Fruit fly (Drosophila melanogaster) whole organism, embryonic: ENCODE data around the gene bab2.

Experiments used
- ATbp ChIP-seq: fragments of 200-800 bp; sonication (Bioruptor generic); optimal IDR thresholded peaks from 2 replicates; lab custom pipeline; 2017; ENCODE audit warnings: missing biosample characterization, mild to moderate bottlenecking, missing genetic modification characterization, missing genetic modification reagents
- Awh ChIP-seq: fragments of 200-800 bp; sonication (Bioruptor generic); IDR thresholded peaks from 2 replicates; pipeline ENCODE4, ENCODE4 v1.3.6; 2022; ENCODE audit warnings: missing biosample characterization, missing genetic modification characterization
- B-H2 ChIP-seq: fragments of 200-800 bp; sonication (Bioruptor generic); optimal IDR thresholded peaks from 2 replicates; lab custom pipeline; 2018; ENCODE audit warnings: missing biosample characterization, mild to moderate bottlenecking, missing genetic modification characterization
- Bgb ChIP-seq: fragments of 200-800 bp; sonication (Bioruptor generic); IDR thresholded peaks from 2 replicates; pipeline ENCODE4 v1.3.6; 2022; ENCODE audit warnings: missing biosample characterization, missing genetic modification characterization; ENCODE audit not compliant: partially characterized antibody
- CG11504 ChIP-seq: fragments of 200-800 bp; sonication (Bioruptor generic); optimal IDR thresholded peaks from 3 replicates; lab custom pipeline; 2019; ENCODE audit warnings: missing biosample characterization, mild to moderate bottlenecking, missing genetic modification characterization, moderate library complexity
- CG13894 ChIP-seq: fragments of 200-800 bp; sonication (Bioruptor generic); optimal IDR thresholded peaks from 3 replicates; lab custom pipeline; 2018; ENCODE audit warnings: missing biosample characterization, mild to moderate bottlenecking, missing genetic modification characterization, moderate library complexity
- CG15601 ChIP-seq: fragments of 200-800 bp; sonication (Bioruptor generic); optimal IDR thresholded peaks from 3 replicates; lab custom pipeline; 2019; ENCODE audit warnings: missing biosample characterization, mild to moderate bottlenecking, missing genetic modification characterization, moderate library complexity
- CG17385 ChIP-seq: fragments of 200-800 bp; sonication (Bioruptor generic); optimal IDR thresholded peaks from 3 replicates; lab custom pipeline; 2018; ENCODE audit warnings: missing biosample characterization, mild to moderate bottlenecking, missing genetic modification characterization
- CG18599 ChIP-seq: fragments of 200-800 bp; sonication (Bioruptor generic); optimal IDR thresholded peaks from 3 replicates; lab custom pipeline; 2017; ENCODE audit warnings: missing biosample characterization, missing genetic modification characterization, mild to moderate bottlenecking, moderate library complexity, missing genetic modification reagents
- CG2875 ChIP-seq: fragments of 200-800 bp; sonication (Bioruptor generic); optimal IDR thresholded peaks from 2 replicates; lab custom pipeline; 2017; ENCODE audit warnings: missing biosample characterization, mild to moderate bottlenecking, missing genetic modification characterization, missing genetic modification reagents
- CG31365 ChIP-seq: fragments of 200-800 bp; sonication (Bioruptor generic); optimal IDR thresholded peaks from 2 replicates; lab custom pipeline; 2018; ENCODE audit warnings: missing biosample characterization, mild to moderate bottlenecking, missing genetic modification characterization
- CG31388 ChIP-seq: fragments of 200-800 bp; sonication (Bioruptor generic); optimal IDR thresholded peaks from 2 replicates; lab custom pipeline; 2016; ENCODE audit warnings: missing biosample characterization, missing genetic modification characterization
- CG32767 ChIP-seq: fragments of 200-800 bp; sonication (Bioruptor generic); IDR thresholded peaks from 2 replicates; pipeline ENCODE4 v1.3.6; 2022; ENCODE audit warnings: missing biosample characterization, missing genetic modification characterization
- CG33557 ChIP-seq: fragments of 200-800 bp; sonication (Bioruptor generic); optimal IDR thresholded peaks from 2 replicates; lab custom pipeline; 2019; ENCODE audit warnings: missing biosample characterization, mild to moderate bottlenecking, missing genetic modification characterization, moderate library complexity
- CG34376 ChIP-seq: fragments of 200-800 bp; sonication (Bioruptor generic); optimal IDR thresholded peaks from 2 replicates; lab custom pipeline; 2018; ENCODE audit warnings: missing biosample characterization, mild to moderate bottlenecking, missing genetic modification characterization
- CG4360 ChIP-seq: fragments of 200-800 bp; sonication (Bioruptor generic); IDR thresholded peaks from 2 replicates; pipeline ENCODE4 v1.3.6; 2022; ENCODE audit warnings: missing biosample characterization, missing genetic modification characterization
- CG7963 ChIP-seq: fragments of 200-800 bp; sonication (Bioruptor generic); IDR thresholded peaks from 3 replicates; pipeline ENCODE4 v1.3.6; 2022; ENCODE audit warnings: missing biosample characterization, missing genetic modification characterization; ENCODE audit not compliant: partially characterized antibody
- CG8478 ChIP-seq: fragments of >200 bp; optimal IDR thresholded peaks from 2 replicates; lab custom pipeline; 2018
- CG9437 ChIP-seq: fragments of 200-800 bp; sonication (Bioruptor generic); optimal IDR thresholded peaks from 2 replicates; lab custom pipeline; 2018; ENCODE audit warnings: missing biosample characterization, mild to moderate bottlenecking, missing genetic modification characterization
- Chrac-16 ChIP-seq: fragments of 200-800 bp; sonication (Bioruptor generic); optimal IDR thresholded peaks from 3 replicates; lab custom pipeline; 2016; ENCODE audit warnings: missing biosample characterization, missing genetic modification characterization
- D ChIP-seq, 2 experiments: fragments of 200-800 bp in 1 of 2; fragments of >200 bp in 1 of 2; sonication (Bioruptor generic) in 1 of 2; optimal IDR thresholded peaks; 2 replicates in 1 of 2; 3 replicates in 1 of 2; lab custom pipeline; 2017; ENCODE audit warnings: mild to moderate bottlenecking in 1 of 2, missing biosample characterization in 1 of 2, missing genetic modification characterization in 1 of 2, missing genetic modification reagents in 1 of 2
- Dbx ChIP-seq: fragments of 200-800 bp; sonication (Bioruptor generic); IDR thresholded peaks from 3 replicates; pipeline ENCODE4 v1.3.6; 2022; ENCODE audit warnings: missing biosample characterization, missing genetic modification characterization
- H15 ChIP-seq: fragments of 200-800 bp; sonication (Bioruptor generic); IDR thresholded peaks from 3 replicates; pipeline ENCODE4 v1.3.6; 2022; ENCODE audit warnings: missing biosample characterization, missing genetic modification characterization
- HHEX ChIP-seq: fragments of 200-800 bp; sonication (Bioruptor generic); optimal IDR thresholded peaks from 3 replicates; lab custom pipeline; 2017; ENCODE audit warnings: missing biosample characterization, mild to moderate bottlenecking, missing genetic modification characterization, missing genetic modification reagents
- Hr39 ChIP-seq: fragments of >200 bp; optimal IDR thresholded peaks from 2 replicates; lab custom pipeline; 2017
- Hr51 ChIP-seq, 2 experiments: fragments of 200-800 bp; sonication (Bioruptor generic); optimal IDR thresholded peaks; 2 replicates in 1 of 2; 3 replicates in 1 of 2; lab custom pipeline; 2016 to 2018; ENCODE audit warnings: missing biosample characterization in 2 of 2, missing genetic modification characterization in 2 of 2, mild to moderate bottlenecking in 1 of 2, moderate library complexity in 1 of 2
- Jarid2 ChIP-seq: fragments of 200-800 bp; sonication (Bioruptor generic); optimal IDR thresholded peaks from 3 replicates; lab custom pipeline; 2017; ENCODE audit warnings: mild to moderate bottlenecking, missing biosample characterization, missing genetic modification reagents, missing genetic modification characterization
- PHDP ChIP-seq: fragments of 200-800 bp; sonication (Bioruptor generic); optimal IDR thresholded peaks from 3 replicates; lab custom pipeline; 2018; ENCODE audit warnings: missing biosample characterization, mild to moderate bottlenecking, missing genetic modification characterization, moderate library complexity
- Ravus ChIP-seq: fragments of 200-800 bp; sonication (Bioruptor generic); IDR thresholded peaks from 2 replicates; pipeline ENCODE4 v1.3.6; 2022; ENCODE audit warnings: missing biosample characterization, missing genetic modification characterization
- Sin3A ChIP-seq: fragments of >200 bp; optimal IDR thresholded peaks from 2 replicates; lab custom pipeline; 2018
- YL-1 ChIP-seq: fragments of 200-800 bp; sonication (Bioruptor generic); optimal IDR thresholded peaks from 3 replicates; lab custom pipeline; 2017; ENCODE audit warnings: missing biosample characterization, mild to moderate bottlenecking, missing genetic modification characterization
- bcd ChIP-seq: fragments of 200-800 bp; sonication (Bioruptor generic); optimal IDR thresholded peaks from 2 replicates; lab custom pipeline; 2017; ENCODE audit warnings: missing biosample characterization, mild to moderate bottlenecking, missing genetic modification characterization
- bigmax ChIP-seq: fragments of 200-800 bp; sonication (Bioruptor generic); optimal IDR thresholded peaks from 2 replicates; lab custom pipeline; 2018; ENCODE audit warnings: missing biosample characterization, mild to moderate bottlenecking, missing genetic modification characterization
- cad ChIP-seq: fragments of >200 bp; optimal IDR thresholded peaks from 2 replicates; lab custom pipeline; 2017; ENCODE audit warnings: missing biosample characterization, missing genetic modification characterization
- crol ChIP-seq: fragments of 200-800 bp; sonication (Bioruptor generic); IDR thresholded peaks from 2 replicates; pipeline ENCODE4 v1.3.6; 2022; ENCODE audit warnings: missing biosample characterization, missing genetic modification characterization
- da ChIP-seq: fragments of 200-800 bp; sonication (Bioruptor generic); optimal IDR thresholded peaks from 2 replicates; lab custom pipeline; 2016; ENCODE audit warnings: missing biosample characterization, missing genetic modification characterization
- eve ChIP-seq, 2 experiments: fragments of >200 bp; optimal IDR thresholded peaks; 2 replicates each; lab custom pipeline; 2017; ENCODE audit warnings: missing biosample characterization in 2 of 2, missing genetic modification characterization in 2 of 2
- ftz-f1 ChIP-seq: fragments of 200-800 bp; sonication (Bioruptor generic); optimal IDR thresholded peaks from 2 replicates; lab custom pipeline; 2016; ENCODE audit warnings: missing biosample characterization, missing genetic modification characterization
- gsb-n ChIP-seq: fragments of 200-800 bp; sonication (Bioruptor generic); optimal IDR thresholded peaks from 3 replicates; lab custom pipeline; 2018; ENCODE audit warnings: missing biosample characterization, mild to moderate bottlenecking, missing genetic modification characterization
- ind ChIP-seq: fragments of 200-800 bp; sonication (Bioruptor generic); optimal IDR thresholded peaks from 3 replicates; lab custom pipeline; 2016; ENCODE audit warnings: missing biosample characterization, missing genetic modification characterization
- knrl ChIP-seq: fragments of 200-800 bp; sonication (Bioruptor generic); IDR thresholded peaks from 3 replicates; pipeline ENCODE4 v1.3.6; 2022; ENCODE audit warnings: missing biosample characterization, missing genetic modification characterization; ENCODE audit not compliant: partially characterized antibody
- lola ChIP-seq, 3 experiments: fragments of >200 bp in 2 of 3; fragments of 200-800 bp in 1 of 3; sonication (Bioruptor generic) in 1 of 3; optimal IDR thresholded peaks; 2 replicates each; lab custom pipeline; 2017 to 2019; ENCODE audit warnings: missing biosample characterization in 3 of 3, missing genetic modification characterization in 3 of 3, mild to moderate bottlenecking in 1 of 3, moderate library complexity in 1 of 3
- nerfin-1 ChIP-seq: fragments of 200-800 bp; sonication (Bioruptor generic); optimal IDR thresholded peaks from 3 replicates; lab custom pipeline; 2019; ENCODE audit warnings: missing biosample characterization, mild to moderate bottlenecking, missing genetic modification characterization, moderate library complexity
- pros ChIP-seq: fragments of 200-800 bp; sonication (Bioruptor generic); optimal IDR thresholded peaks from 3 replicates; lab custom pipeline; 2019; ENCODE audit warnings: missing biosample characterization, mild to moderate bottlenecking, missing genetic modification characterization, moderate library complexity
- pzg ChIP-seq: fragments of 200-800 bp; sonication (Bioruptor generic); optimal IDR thresholded peaks from 3 replicates; lab custom pipeline; 2018; ENCODE audit warnings: missing biosample characterization, mild to moderate bottlenecking, missing genetic modification characterization, moderate library complexity
- schlank ChIP-seq: fragments of 200-800 bp; sonication (Bioruptor generic); optimal IDR thresholded peaks from 2 replicates; lab custom pipeline; 2018; ENCODE audit warnings: missing biosample characterization, mild to moderate bottlenecking, missing genetic modification characterization
- so ChIP-seq: fragments of 200-800 bp; sonication (Bioruptor generic); IDR thresholded peaks from 3 replicates; pipeline ENCODE4 v1.3.6; 2022; ENCODE audit warnings: missing biosample characterization, missing genetic modification characterization
- wek ChIP-seq: fragments of 200-800 bp; sonication (Bioruptor generic); optimal IDR thresholded peaks from 3 replicates; lab custom pipeline; 2018; ENCODE audit warnings: missing biosample characterization, mild to moderate bottlenecking, missing genetic modification characterization, moderate library complexity
- zen ChIP-seq: fragments of 200-800 bp; sonication (Bioruptor generic); optimal IDR thresholded peaks from 3 replicates; lab custom pipeline; 2018; ENCODE audit warnings: missing biosample characterization, mild to moderate bottlenecking, missing genetic modification characterization, moderate library complexity
- zen2 ChIP-seq: fragments of 200-800 bp; sonication (Bioruptor generic); IDR thresholded peaks from 3 replicates; pipeline ENCODE4 v1.3.6; 2022; ENCODE audit warnings: missing biosample characterization, missing genetic modification characterization; ENCODE audit not compliant: partially characterized antibody

Gene bab2

dm6 chr3L:1177085-1177484 lies at the start of gene bab2 (continued):
- TF ChIP-seq CG34376 (GFP tag; lab: Kevin White, UChicago) = no peak
- TF ChIP-seq D (optimal IDR thresholded peaks at IDR 0.05; lab: Kevin White, UChicago) = no peak
- TF ChIP-seq D (GFP tag; optimal IDR thresholded peaks at IDR 0.05; lab: Kevin White, UChicago) = no peak
- TF ChIP-seq schlank (tag; lab: Kevin White, UChicago) = no peak
- TF ChIP-seq CG33557 (GFP tag; lab: Kevin White, UChicago) = peak; percentile 47
- TF ChIP-seq cad = peak; percentile 30
- peak; percentile 90 for TF ChIP-seq CG15601 (tag; lab: Kevin White, UChicago)
- TF ChIP-seq ind = no peak
- TF ChIP-seq da = no peak
- TF ChIP-seq lola (GFP tag; optimal IDR thresholded peaks at IDR 0.05; lab: Kevin White, UChicago) = no peak
- TF ChIP-seq YL-1 = no peak
- peak; percentile 29; the same call in 2 of the 3 replicates for TF ChIP-seq zen2 (GFP tag; lab: Robert Waterston, UW)
- TF ChIP-seq pros (GFP tag; lab: Kevin White, UChicago) = peak; percentile 40
- TF ChIP-seq Bgb = peak; percentile 56
- no peak for TF ChIP-seq eve (GFP tag; optimal IDR thresholded peaks at IDR 0.05; lab: Kevin White, UChicago)
- no peak for TF ChIP-seq Ravus (GFP tag; lab: Robert Waterston, UW)
- TF ChIP-seq CG17385 = peak; percentile 41
- TF ChIP-seq zen (tag; lab: Kevin White, UChicago) = no peak
- no peak for TF ChIP-seq CG13894 (tag; lab: Kevin White, UChicago)
- TF ChIP-seq CG18599 (GFP tag; lab: Kevin White, UChicago) = no peak
- TF ChIP-seq pzg (GFP tag; lab: Kevin White, UChicago) = no peak
- peak; percentile 36 for TF ChIP-seq CG11504 (tag; lab: Kevin White, UChicago)
- TF ChIP-seq crol (GFP tag; lab: Robert Waterston, UW) = peak; percentile 73
- TF ChIP-seq CG31388 (GFP tag; lab: Kevin White, UChicago) = no peak
- peak; percentile 100 for TF ChIP-seq CG4360 (GFP tag; lab: Robert Waterston, UW)
- no peak for TF ChIP-seq ATbp (GFP tag; lab: Kevin White, UChicago)
- no peak for TF ChIP-seq Chrac-16 (GFP tag; lab: Kevin White, UChicago)
- no peak for TF ChIP-seq knrl
- no peak for TF ChIP-seq B-H2 (GFP tag; lab: Kevin White, UChicago)
- no peak for TF ChIP-seq Hr39 (lab: Kevin White, UChicago)
- no peak for TF ChIP-seq CG9437 (GFP tag; lab: Kevin White, UChicago)
- TF ChIP-seq wek (GFP tag; lab: Kevin White, UChicago) = peak; percentile 38
- TF ChIP-seq ftz-f1 (GFP tag; lab: Kevin White, UChicago) = no peak
- peak; percentile 6; the same call in 1 of the 2 replicates for TF ChIP-seq Awh (GFP tag; lab: Robert Waterston, UW)
- peak; percentile 24 for TF ChIP-seq nerfin-1
- peak; percentile 33 for TF ChIP-seq gsb-n (tag; lab: Kevin White, UChicago)
- TF ChIP-seq CG7963 (GFP tag; lab: Robert Waterston, UW) = peak; percentile 11; the same call in 1 of the 3 replicates
- TF ChIP-seq Jarid2 (GFP tag; lab: Kevin White, UChicago) = peak; percentile 100
- TF ChIP-seq CG31365 (tag; lab: Kevin White, UChicago) = no peak
- no peak for TF ChIP-seq CG32767 (GFP tag; lab: Robert Waterston, UW)
- no peak for TF ChIP-seq CG8478 (lab: Kevin White, UChicago)
- TF ChIP-seq PHDP (tag; lab: Kevin White, UChicago) = peak; percentile 16
- TF ChIP-seq Sin3A (lab: Kevin White, UChicago) = no peak
- peak; percentile 58; the same call in 1 of the 3 replicates for TF ChIP-seq so (GFP tag; lab: Robert Waterston, UW)
- TF ChIP-seq bcd (GFP tag; lab: Kevin White, UChicago) = no peak
- no peak; the same call in 2 of the 3 replicates for TF ChIP-seq Dbx (GFP tag; lab: Robert Waterston, UW)
- TF ChIP-seq bigmax (GFP tag; lab: Kevin White, UChicago) = no peak
- TF ChIP-seq Hr51 (GFP tag; optimal IDR thresholded peaks at IDR 0.05; lab: Kevin White, UChicago) = peak in 1 of 2 experiments; percentile 1
- no peak for TF ChIP-seq CG2875 (GFP tag; lab: Kevin White, UChicago)
- TF ChIP-seq H15 (GFP tag; lab: Robert Waterston, UW) = no peak
- TF ChIP-seq HHEX (GFP tag; lab: Kevin White, UChicago) = no peak
